Worm (Caenorhabditis elegans): Measurements from ENCODE around the gene qns-1.

ce11 chrIV:10227534-10227933 is 8.4 kb upstream of the qns-1 start, which contains the start of gene F01G10.6:
- no peak for TF ChIP-seq W03F9.2 (tag; optimal IDR thresholded peaks at IDR 0.05)
- no peak for TF ChIP-seq him-1 (tag; optimal IDR thresholded peaks at IDR 0.05)
- TF ChIP-seq dao-5 (tag; optimal IDR thresholded peaks at IDR 0.05), result no peak
